Fruit fly (Drosophila melanogaster): ENCODE results near the gene Mur18B.

The Mur18B gene

dm6 chrX:19166152-19166935 is 46.7 kb upstream of the Mur18B start (continued):
- TF ChIP-seq MTF-1 (GFP tag; optimal IDR thresholded peaks at IDR 0.05; ENCODE audit: borderline replicate concordance) = no peak
- 0 out of 2 replicates have a peak, but pooled peaks have one; percentile 23 for TF ChIP-seq GATAe (GFP tag; conservative IDR thresholded peaks at IDR 0.05)
- TF ChIP-seq CG17829 (tag; optimal IDR thresholded peaks at IDR 0.05) = no peak
- no peak for TF ChIP-seq en (GFP tag; optimal IDR thresholded peaks at IDR 0.05)
- no peak for TF ChIP-seq Mad (GFP tag; optimal IDR thresholded peaks at IDR 0.05)
- peak; percentile 68 for TF ChIP-seq CG15269 (tag; optimal IDR thresholded peaks at IDR 0.05)
- peak; percentile 10 for TF ChIP-seq CG15514 (GFP tag; optimal IDR thresholded peaks at IDR 0.05)
- no peak for TF ChIP-seq crc (GFP tag; optimal IDR thresholded peaks at IDR 0.05)
- TF ChIP-seq zfh2 (GFP tag; optimal IDR thresholded peaks at IDR 0.05) = no peak
- peak; percentile 29 for TF ChIP-seq Fer1 (GFP tag; optimal IDR thresholded peaks at IDR 0.05)
- TF ChIP-seq CG14710 (tag; optimal IDR thresholded peaks at IDR 0.05) = peak; percentile 8
- TF ChIP-seq dan (GFP tag; IDR thresholded peaks at IDR 0.05) = no peak
- no peak for TF ChIP-seq repo (GFP tag; optimal IDR thresholded peaks at IDR 0.05)
- TF ChIP-seq MBD-R2 (GFP tag; IDR thresholded peaks at IDR 0.05) = no peak
- peak; percentile 70 for TF ChIP-seq dmrt99B (tag; optimal IDR thresholded peaks at IDR 0.05)
- peak; percentile 18 for TF ChIP-seq CG2712 (tag; optimal IDR thresholded peaks at IDR 0.05)
- no peak for TF ChIP-seq CG32772 (GFP tag; IDR thresholded peaks at IDR 0.05)
- TF ChIP-seq CG15696 (tag; optimal IDR thresholded peaks at IDR 0.05) = no peak
- TF ChIP-seq CG18011 (GFP tag; optimal IDR thresholded peaks at IDR 0.05) = no peak
- TF ChIP-seq twi (tag; optimal IDR thresholded peaks at IDR 0.05) = no peak
- peak; percentile 42 for TF ChIP-seq az2 (GFP tag; optimal IDR thresholded peaks at IDR 0.05)
- TF ChIP-seq Meics (GFP tag; optimal IDR thresholded peaks at IDR 0.05) = peak; percentile 66
- no peak for TF ChIP-seq ci (GFP tag; IDR thresholded peaks at IDR 0.05)
- TF ChIP-seq chm (GFP tag; IDR thresholded peaks at IDR 0.05) = no peak
- no peak for TF ChIP-seq wek (GFP tag; optimal IDR thresholded peaks at IDR 0.05)
- no peak for TF ChIP-seq ERR (GFP tag; optimal IDR thresholded peaks at IDR 0.05)
- no peak for TF ChIP-seq hbn (GFP tag; IDR thresholded peaks at IDR 0.05; ENCODE audit: partially characterized antibody)
- no peak for TF ChIP-seq sd (tag; optimal IDR thresholded peaks at IDR 0.05)
- peak; percentile 47; the same call in 1 of the 2 replicates for TF ChIP-seq Rfx (GFP tag; IDR thresholded peaks at IDR 0.05)
- TF ChIP-seq CG17186 (GFP tag; optimal IDR thresholded peaks at IDR 0.05) = no peak
- no peak for TF ChIP-seq Lpt (GFP tag; optimal IDR thresholded peaks at IDR 0.05)
- TF ChIP-seq crol (GFP tag; IDR thresholded peaks at IDR 0.05) = no peak
- no peak for TF ChIP-seq CG12299 (tag; optimal IDR thresholded peaks at IDR 0.05)
- TF ChIP-seq ash1 (GFP tag; optimal IDR thresholded peaks at IDR 0.05) = no peak
- TF ChIP-seq CrebB (tag; optimal IDR thresholded peaks at IDR 0.05) = no peak
- no peak for TF ChIP-seq sim (GFP tag; IDR thresholded peaks at IDR 0.05)
- TF ChIP-seq slou (GFP tag; optimal IDR thresholded peaks at IDR 0.05) = no peak
- no peak for TF ChIP-seq Bdp1 (GFP tag; optimal IDR thresholded peaks at IDR 0.05)
- no peak for TF ChIP-seq bowl (GFP tag; IDR thresholded peaks at IDR 0.05)
- TF ChIP-seq emc (GFP tag; optimal IDR thresholded peaks at IDR 0.05) = no peak
- TF ChIP-seq C15 (GFP tag; IDR thresholded peaks at IDR 0.05) = no peak
- TF ChIP-seq fru (optimal IDR thresholded peaks at IDR 0.05) = no peak
- TF ChIP-seq Adf1 (GFP tag; IDR thresholded peaks at IDR 0.05) = peak; percentile 44
- TF ChIP-seq Dip3 (GFP tag; optimal IDR thresholded peaks at IDR 0.05) = no peak
- TF ChIP-seq sc (optimal IDR thresholded peaks at IDR 0.05) = no peak
- TF ChIP-seq sc (GFP tag; optimal IDR thresholded peaks at IDR 0.05) = no peak
- TF ChIP-seq CG12236 (GFP tag; optimal IDR thresholded peaks at IDR 0.05) = no peak
- TF ChIP-seq CG8281 (tag; optimal IDR thresholded peaks at IDR 0.05) = peak; percentile 3
- no peak for TF ChIP-seq CG1529 (GFP tag; optimal IDR thresholded peaks at IDR 0.05)
- TF ChIP-seq HmgD (GFP tag; optimal IDR thresholded peaks at IDR 0.05) = no peak
- TF ChIP-seq CG32532 (GFP tag; IDR thresholded peaks at IDR 0.05) = 0 out of 2 replicates have a peak, but pooled peaks have one; percentile 20
